Worm (Caenorhabditis elegans) whole organism, mixed stage, embryonic: ENCODE measurements around the gene dhs-11.

Experiments used
- lin-13 ChIP-seq: fragments of 150-350 bp; optimal IDR thresholded peaks from 2 replicates; lab custom pipeline; 2014; ENCODE audit warnings: missing biosample characterization, missing genetic modification characterization
- nhr-12 ChIP-seq: fragments of 150-350 bp; optimal IDR thresholded peaks from 2 replicates; lab custom pipeline; 2014; ENCODE audit warnings: missing biosample characterization, missing genetic modification characterization
- nhr-237 ChIP-seq: fragments of 150-350 bp; optimal IDR thresholded peaks from 2 replicates; lab custom pipeline; 2014; ENCODE audit warnings: missing biosample characterization, missing genetic modification characterization
- nhr-28 ChIP-seq: fragments of 150-350 bp; optimal IDR thresholded peaks from 2 replicates; lab custom pipeline; 2014; ENCODE audit warnings: missing biosample characterization, missing genetic modification characterization
- tbx-8 ChIP-seq: fragments of 200-800 bp; sonication (Bioruptor generic); optimal IDR thresholded peaks from 2 replicates; lab custom pipeline; 2018; ENCODE audit warnings: mild to moderate bottlenecking, missing genetic modification characterization, moderate library complexity, missing compliant biosample characterization
- unc-39 ChIP-seq: fragments of 150-350 bp; optimal IDR thresholded peaks from 2 replicates; lab custom pipeline; 2014; ENCODE audit warnings: missing biosample characterization, missing genetic modification characterization

DNA sequence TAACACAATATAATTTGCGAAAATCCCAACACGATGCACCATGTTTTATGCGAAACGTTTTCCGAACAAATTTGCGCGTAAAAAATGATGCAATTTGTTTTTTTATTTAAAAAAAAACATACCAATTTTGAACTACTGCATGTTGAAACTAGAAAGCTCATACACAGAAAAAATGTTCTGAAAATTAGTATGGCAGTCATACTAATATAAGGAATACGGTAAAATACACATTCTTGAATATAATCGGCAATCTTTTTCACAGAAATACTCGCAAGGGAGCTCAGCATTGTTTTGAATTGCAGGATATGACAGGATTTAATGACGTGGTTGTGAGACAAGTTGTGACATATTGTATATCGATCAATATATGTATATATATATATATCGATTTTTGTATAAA lies 36.3 kb upstream of the dhs-11 start, which contains the start of gene Y39A1A.16:
- TF ChIP-seq nhr-237 (tag; lab: Kevin White, UChicago) (no peak), tbx-8 (GFP tag; lab: Kevin White, UChicago) (no peak), nhr-12 (tag; lab: Kevin White, UChicago) (no peak), lin-13 (tag; lab: Kevin White, UChicago) (no peak), nhr-28 (tag; lab: Kevin White, UChicago) (no peak), unc-39 (tag; lab: Kevin White, UChicago) (no peak)
